Worm (Caenorhabditis elegans): ENCODE measurements around the gene tag-290.
A peak's percentile ranks its signal among the peaks of the same experiment; 100 is the strongest.

The tag-290 gene

ce11 chrV:11574563-11574962 lies 38.5 kb upstream of the tag-290 start:
- TF ChIP-seq ceh-24 (tag; optimal IDR thresholded peaks at IDR 0.05) (no peak), pros-1 (tag; optimal IDR thresholded peaks at IDR 0.05) (no peak)

ce11 chrV:11580826-11581225 lies 32.3 kb upstream of the tag-290 start, which contains the start of gene srx-90:
Gene srx-90, plus strand, starts transcription at chrV:11581126.
- TF ChIP-seq pax-1 (tag; optimal IDR thresholded peaks at IDR 0.05): no peak
- no peak for TF ChIP-seq nhr-11 (tag; optimal IDR thresholded peaks at IDR 0.05)
- TF ChIP-seq odd-2 (tag; optimal IDR thresholded peaks at IDR 0.05): no peak
- no peak for TF ChIP-seq hlh-8 (tag; optimal IDR thresholded peaks at IDR 0.05)
- no peak for TF ChIP-seq dve-1 (tag; optimal IDR thresholded peaks at IDR 0.05)
- TF ChIP-seq ceh-14 (tag; optimal IDR thresholded peaks at IDR 0.05): no peak
- TF ChIP-seq ceh-19 (GFP tag; optimal IDR thresholded peaks at IDR 0.05): no peak
- TF ChIP-seq pha-2 (tag; optimal IDR thresholded peaks at IDR 0.05): no peak
- TF ChIP-seq gmeb-2 (tag; optimal IDR thresholded peaks at IDR 0.05): no peak
- TF ChIP-seq hlh-15 (tag; optimal IDR thresholded peaks at IDR 0.05): no peak
- TF ChIP-seq ceh-18 (tag; optimal IDR thresholded peaks at IDR 0.05): no peak
- TF ChIP-seq unc-55 (GFP tag; optimal IDR thresholded peaks at IDR 0.05): no peak
- no peak for TF ChIP-seq ahr-1 (tag; optimal IDR thresholded peaks at IDR 0.05)
- no peak for TF ChIP-seq ceh-2 (tag; optimal IDR thresholded peaks at IDR 0.05)
- TF ChIP-seq nhr-232 (tag; optimal IDR thresholded peaks at IDR 0.05): no peak
- TF ChIP-seq dmd-4 (tag; optimal IDR thresholded peaks at IDR 0.05; ENCODE audit: borderline replicate concordance): no peak
- no peak for TF ChIP-seq ceh-22 (tag; optimal IDR thresholded peaks at IDR 0.05)
- TF ChIP-seq sdc-2 (tag; optimal IDR thresholded peaks at IDR 0.05): no peak
- TF ChIP-seq pha-4 (tag; optimal IDR thresholded peaks at IDR 0.05): no peak

DNA sequence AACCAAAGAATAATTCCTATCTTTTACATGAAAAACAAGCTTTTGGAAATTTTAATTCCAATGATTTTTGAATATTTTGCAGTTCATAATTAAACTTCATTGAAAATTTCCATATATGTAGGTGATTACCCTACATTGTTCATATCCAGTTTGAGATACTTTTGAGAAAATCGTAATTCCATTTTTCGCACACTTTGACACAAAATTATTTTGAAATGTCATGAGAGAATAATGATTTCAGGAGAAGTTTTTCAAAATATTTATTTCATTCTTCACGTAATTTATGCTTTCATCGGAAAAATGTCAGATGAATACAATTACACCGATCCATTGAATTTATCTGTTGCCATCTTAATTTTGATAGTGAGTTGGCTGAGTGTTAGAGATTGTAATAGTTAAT lies 29.9 kb upstream of the tag-290 start, which contains the start of gene srx-88:
Gene srx-88, plus strand, starts transcription at position 301 of the 400 bp plus-strand sequence.
- TF ChIP-seq C08G9.2 (tag; optimal IDR thresholded peaks at IDR 0.05) (no peak), sox-4 (tag; optimal IDR thresholded peaks at IDR 0.05) (no peak), pros-1 (tag; optimal IDR thresholded peaks at IDR 0.05) (no peak), ceh-14 (tag; optimal IDR thresholded peaks at IDR 0.05) (no peak), ceh-31 (tag; optimal IDR thresholded peaks at IDR 0.05) (no peak), ceh-9 (tag; optimal IDR thresholded peaks at IDR 0.05) (no peak), K09A11.1 (tag; optimal IDR thresholded peaks at IDR 0.05; ENCODE audit: insufficient read depth) (no peak), hlh-15 (tag; optimal IDR thresholded peaks at IDR 0.05) (no peak), rnt-1 (tag; optimal IDR thresholded peaks at IDR 0.05) (no peak)

DNA sequence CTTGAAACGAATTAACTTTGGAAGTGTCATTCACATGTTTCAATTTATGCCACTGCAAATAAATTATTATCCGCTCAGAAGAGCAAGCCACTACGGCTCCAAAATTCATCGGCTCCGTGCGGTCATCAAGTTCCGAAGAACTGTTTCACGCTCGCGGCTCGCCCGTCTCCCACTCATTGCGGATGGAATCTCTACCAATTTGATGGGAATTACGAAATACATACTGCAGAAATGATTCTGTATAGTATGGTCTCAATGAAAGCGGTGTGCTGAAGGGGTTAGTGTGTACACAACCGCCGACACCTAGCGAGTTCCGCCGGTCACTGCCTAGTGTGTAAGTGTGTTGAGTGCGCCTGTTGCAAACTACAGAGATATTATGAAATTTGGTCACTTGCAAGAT lies 28.0 kb upstream of the tag-290 start:
- TF ChIP-seq ama-1 (optimal IDR thresholded peaks at IDR 0.05) (peak; percentile 1), zip-5 (tag; optimal IDR thresholded peaks at IDR 0.05) (no peak)

DNA sequence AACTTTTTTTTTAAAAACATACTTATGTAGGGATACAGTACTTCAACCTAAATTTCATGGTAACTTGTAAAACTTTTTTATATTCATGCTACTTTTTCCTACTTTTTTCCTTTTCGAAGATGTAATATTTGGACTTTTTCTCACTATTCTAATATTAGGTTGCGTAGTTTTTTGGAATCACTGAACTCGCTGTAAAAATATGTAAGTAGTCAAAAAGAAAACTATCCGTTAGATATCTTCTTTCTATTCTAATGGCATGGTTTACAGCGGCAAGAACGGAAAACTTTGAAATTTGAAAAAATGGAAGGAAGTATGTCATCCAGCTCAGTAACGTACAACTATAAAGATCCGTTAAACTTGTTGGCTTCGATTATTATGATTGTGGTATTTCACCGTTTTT lies 23.7 kb upstream of the tag-290 start, which contains the start of gene srx-82:
Gene srx-82, plus strand, starts transcription at position 301 of the 400 bp plus-strand sequence.
- TF ChIP-seq unc-55 (GFP tag; optimal IDR thresholded peaks at IDR 0.05): no peak

- TF ChIP-seq fkh-10 (GFP tag; optimal IDR thresholded peaks at IDR 0.05) (no peak), dmd-4 (tag; optimal IDR thresholded peaks at IDR 0.05; ENCODE audit: borderline replicate concordance) (no peak), lim-6 (tag; optimal IDR thresholded peaks at IDR 0.05) (no peak)
Observed at ce11 chrV:11593427-11593826, 19.7 kb upstream of the tag-290 start, which contains the start of gene srx-80. Gene srx-80, plus strand, starts transcription at chrV:11593727.

DNA sequence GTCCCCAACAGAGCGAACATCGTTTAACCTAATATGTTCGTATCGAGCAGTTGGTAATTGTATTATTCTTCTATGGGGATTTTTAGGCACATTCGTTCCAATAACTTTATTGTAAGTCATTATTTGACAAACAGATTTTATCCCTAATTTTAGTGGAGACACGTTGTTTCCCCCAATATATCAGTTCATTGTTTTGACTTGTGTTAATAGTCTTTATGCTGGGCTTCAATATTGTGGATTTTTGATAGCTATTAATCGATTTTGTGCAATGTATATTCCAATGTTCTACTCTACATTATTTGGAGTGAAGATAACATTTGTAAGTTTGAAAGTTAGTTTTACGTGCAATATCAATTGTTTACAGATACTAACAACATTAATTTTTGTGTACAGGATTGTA lies 19.2 kb upstream of the tag-290 start:
- TF ChIP-seq zip-5 (tag; optimal IDR thresholded peaks at IDR 0.05) (no peak), tbx-7 (tag; optimal IDR thresholded peaks at IDR 0.05) (no peak), pros-1 (tag; optimal IDR thresholded peaks at IDR 0.05) (no peak), K02D7.2 (tag; optimal IDR thresholded peaks at IDR 0.05) (no peak), C08G9.2 (tag; optimal IDR thresholded peaks at IDR 0.05) (no peak)
